Worm (Caenorhabditis elegans) whole organism, L1 larva: ENCODE data around the gene F44F4.3.
A peak's percentile ranks its signal among the peaks of the same experiment; 100 is the strongest.
"Not testable (repeated sequence)": the region's sequence is repeated elsewhere in the genome, so short reads cannot be mapped to it uniquely, and the experiment has no call there.

Experiments used
- C04F5.9 ChIP-seq: sonication (generic microtip); optimal IDR thresholded peaks from 2 replicates; lab custom pipeline; 2016; ENCODE audit warnings: missing genetic modification characterization, missing compliant biosample characterization
- C16A3.4 ChIP-seq: fragments of 150-350 bp; optimal IDR thresholded peaks from 2 replicates; lab custom pipeline; 2014; ENCODE audit warnings: missing biosample characterization, missing genetic modification characterization
- C34B4.2 ChIP-seq: sonication (generic microtip); optimal IDR thresholded peaks from 2 replicates; lab custom pipeline; 2017; ENCODE audit warnings: mild to moderate bottlenecking, missing genetic modification characterization, missing compliant biosample characterization
- F16B12.6 ChIP-seq: fragments of 150-350 bp; optimal IDR thresholded peaks from 2 replicates; lab custom pipeline; 2014; ENCODE audit warnings: missing biosample characterization, missing genetic modification characterization
- aha-1 ChIP-seq: fragments of 150-350 bp; optimal IDR thresholded peaks from 2 replicates; lab custom pipeline; 2014; ENCODE audit warnings: missing biosample characterization, missing genetic modification characterization
- alr-1 ChIP-seq: fragments of 200-800 bp; sonication (Bioruptor generic); optimal IDR thresholded peaks from 2 replicates; lab custom pipeline; 2018; ENCODE audit warnings: borderline replicate concordance, mild to moderate bottlenecking, missing genetic modification characterization, missing compliant biosample characterization
- blmp-1 ChIP-seq: fragments of 150-350 bp; optimal IDR thresholded peaks from 2 replicates; lab custom pipeline; 2014; ENCODE audit warnings: missing biosample characterization, missing genetic modification characterization
- ceh-88 ChIP-seq: fragments of 200-800 bp; sonication (Bioruptor generic); IDR thresholded peaks from 2 replicates; pipeline ENCODE4 v1.3.6; 2022; ENCODE audit warnings: missing genetic modification characterization, missing compliant biosample characterization
- dpl-1 ChIP-seq, 3 experiments: fragments of 150-350 bp in 2 of 3; sonication (generic microtip) in 1 of 3; optimal IDR thresholded peaks; 2 replicates each; lab custom pipeline; 2014 to 2017; ENCODE audit warnings: missing biosample characterization in 3 of 3, missing genetic modification characterization in 3 of 3, missing genetic modification reagents in 3 of 3
- efl-1 ChIP-seq, 4 experiments: fragments of 150-350 bp; optimal IDR thresholded peaks in 3 of 4; peaks in 1 of 4; 1 replicate in 1 of 4; 2 replicates in 3 of 4; lab custom pipeline; 2014; ENCODE audit warnings: missing biosample characterization in 2 of 4, missing genetic modification characterization in 2 of 4, missing genetic modification reagents in 2 of 4
- egl-27 ChIP-seq, 2 experiments: fragments of 150-350 bp in 1 of 2; sonication (generic microtip); optimal IDR thresholded peaks; 3 replicates each; lab custom pipeline; 2017 to 2018; ENCODE audit warnings: missing biosample characterization in 2 of 2, missing genetic modification characterization in 2 of 2, missing genetic modification reagents in 2 of 2
- elt-3 ChIP-seq, 6 experiments: fragments of 150-350 bp in 1 of 6; sonication (generic microtip); optimal IDR thresholded peaks; 2 replicates each; lab custom pipeline; 2017 to 2018; ENCODE audit warnings: missing biosample characterization in 6 of 6, missing genetic modification characterization in 6 of 6, inconsistent platforms in 1 of 6
- ets-5 ChIP-seq: fragments of 200-800 bp; sonication (Bioruptor generic); IDR thresholded peaks from 2 replicates; pipeline ENCODE4 v1.3.6; 2022; ENCODE audit warnings: missing genetic modification characterization, missing compliant biosample characterization
- fkh-8 ChIP-seq: sonication (generic microtip); optimal IDR thresholded peaks from 2 replicates; lab custom pipeline; 2016; ENCODE audit warnings: mild to moderate bottlenecking, missing genetic modification characterization, missing compliant biosample characterization
- fos-1 ChIP-seq: fragments of 150-350 bp; optimal IDR thresholded peaks from 2 replicates; lab custom pipeline; 2014; ENCODE audit warnings: missing biosample characterization, missing genetic modification characterization
- hlh-17 ChIP-seq: fragments of 200-800 bp; sonication (Bioruptor generic); optimal IDR thresholded peaks from 2 replicates; lab custom pipeline; 2018; ENCODE audit warnings: missing genetic modification characterization, mild to moderate bottlenecking, missing compliant biosample characterization, moderate library complexity, borderline replicate concordance
- jun-1 ChIP-seq: fragments of 150-350 bp; optimal IDR thresholded peaks from 2 replicates; lab custom pipeline; 2014; ENCODE audit warnings: missing biosample characterization, missing genetic modification reagents, missing genetic modification characterization
- lin-14 ChIP-seq: fragments of 200-800 bp; sonication (Bioruptor generic); optimal IDR thresholded peaks from 2 replicates; lab custom pipeline; 2018; ENCODE audit warnings: mild to moderate bottlenecking, missing genetic modification characterization, moderate library complexity, missing compliant biosample characterization
- lin-35 ChIP-seq, 2 experiments: fragments of 150-350 bp; optimal IDR thresholded peaks; 2 replicates each; lab custom pipeline; 2014; ENCODE audit warnings: missing biosample characterization in 2 of 2, missing genetic modification characterization in 2 of 2, missing genetic modification reagents in 2 of 2
- lir-3 ChIP-seq: sonication (generic microtip); optimal IDR thresholded peaks from 2 replicates; lab custom pipeline; 2016; ENCODE audit warnings: mild to moderate bottlenecking, missing genetic modification characterization, moderate library complexity, missing compliant biosample characterization; ENCODE audit not compliant: poor library complexity
- lsy-2 ChIP-seq, 2 experiments: fragments of 150-350 bp; optimal IDR thresholded peaks; 2 replicates each; lab custom pipeline; 2014; ENCODE audit warnings: missing biosample characterization in 2 of 2, missing genetic modification characterization in 2 of 2
- mab-9 ChIP-seq: fragments of 200-800 bp; sonication (Bioruptor generic); IDR thresholded peaks from 2 replicates; pipeline ENCODE4 v1.3.6; 2022; ENCODE audit warnings: missing genetic modification reagents, missing genetic modification characterization, missing compliant biosample characterization
- mdl-1 ChIP-seq, 2 experiments: fragments of 150-350 bp; optimal IDR thresholded peaks; 2 replicates each; lab custom pipeline; 2014 to 2017; ENCODE audit warnings: missing biosample characterization in 2 of 2, missing genetic modification characterization in 2 of 2, inconsistent platforms in 1 of 2
- mef-2 ChIP-seq: fragments of 150-350 bp; optimal IDR thresholded peaks from 2 replicates; lab custom pipeline; 2014; ENCODE audit warnings: missing biosample characterization, missing genetic modification characterization
- nhr-20 ChIP-seq: sonication (generic microtip); optimal IDR thresholded peaks from 2 replicates; lab custom pipeline; 2016; ENCODE audit warnings: mild to moderate bottlenecking, missing genetic modification characterization, missing compliant biosample characterization
- nhr-28 ChIP-seq: fragments of 150-350 bp; optimal IDR thresholded peaks from 2 replicates; lab custom pipeline; 2014; ENCODE audit warnings: missing biosample characterization, missing genetic modification characterization
- nhr-47 ChIP-seq: sonication (generic microtip); optimal IDR thresholded peaks from 2 replicates; lab custom pipeline; 2016; ENCODE audit warnings: mild to moderate bottlenecking, missing genetic modification characterization, moderate library complexity, missing compliant biosample characterization
- nhr-76 ChIP-seq: sonication (generic microtip); optimal IDR thresholded peaks from 2 replicates; lab custom pipeline; 2017; ENCODE audit warnings: missing biosample characterization, missing genetic modification characterization
- nhr-90 ChIP-seq: sonication (generic microtip); optimal IDR thresholded peaks from 2 replicates; lab custom pipeline; 2016; ENCODE audit warnings: mild to moderate bottlenecking, missing genetic modification characterization, missing compliant biosample characterization; ENCODE audit not compliant: poor library complexity
- pax-3 ChIP-seq: fragments of 200-800 bp; sonication (Bioruptor generic); optimal IDR thresholded peaks from 2 replicates; lab custom pipeline; 2018; ENCODE audit warnings: mild to moderate bottlenecking, missing genetic modification characterization, moderate library complexity, missing compliant biosample characterization
- rnt-1 ChIP-seq: sonication (generic microtip); optimal IDR thresholded peaks from 2 replicates; lab custom pipeline; 2016; ENCODE audit warnings: mild to moderate bottlenecking, missing genetic modification characterization, moderate library complexity, missing compliant biosample characterization
- snpc-4 ChIP-seq: fragments of 150-350 bp; optimal IDR thresholded peaks from 2 replicates; lab custom pipeline; 2014; ENCODE audit warnings: missing biosample characterization, missing genetic modification characterization
- tbx-2 ChIP-seq: sonication (generic microtip); optimal IDR thresholded peaks from 2 replicates; lab custom pipeline; 2016; ENCODE audit warnings: missing genetic modification characterization, missing compliant biosample characterization
- unc-130 ChIP-seq: fragments of 150-350 bp; optimal IDR thresholded peaks from 2 replicates; lab custom pipeline; 2017; ENCODE audit warnings: missing biosample characterization, missing genetic modification characterization, inconsistent platforms
- unc-62 ChIP-seq: fragments of 150-350 bp; optimal IDR thresholded peaks from 2 replicates; lab custom pipeline; 2014; ENCODE audit warnings: missing biosample characterization, missing genetic modification reagents, missing genetic modification characterization
- unc-86 ChIP-seq: sonication (generic microtip); optimal IDR thresholded peaks from 2 replicates; lab custom pipeline; 2016; ENCODE audit warnings: missing genetic modification characterization, missing compliant biosample characterization
- unc-98 ChIP-seq: fragments of 200-800 bp; sonication (Bioruptor generic); IDR thresholded peaks from 2 replicates; pipeline ENCODE4 v1.3.6; 2022; ENCODE audit warnings: missing genetic modification characterization, missing compliant biosample characterization
- vab-15 ChIP-seq: sonication (generic microtip); optimal IDR thresholded peaks from 2 replicates; lab custom pipeline; 2017; ENCODE audit warnings: missing genotype, mild to moderate bottlenecking, missing genetic modification characterization, missing compliant biosample characterization
- zip-4 ChIP-seq: fragments of 200-800 bp; sonication (Bioruptor generic); optimal IDR thresholded peaks from 2 replicates; lab custom pipeline; 2018; ENCODE audit warnings: mild to moderate bottlenecking, missing genetic modification characterization, moderate library complexity, missing compliant biosample characterization

Gene F44F4.3

DNA sequence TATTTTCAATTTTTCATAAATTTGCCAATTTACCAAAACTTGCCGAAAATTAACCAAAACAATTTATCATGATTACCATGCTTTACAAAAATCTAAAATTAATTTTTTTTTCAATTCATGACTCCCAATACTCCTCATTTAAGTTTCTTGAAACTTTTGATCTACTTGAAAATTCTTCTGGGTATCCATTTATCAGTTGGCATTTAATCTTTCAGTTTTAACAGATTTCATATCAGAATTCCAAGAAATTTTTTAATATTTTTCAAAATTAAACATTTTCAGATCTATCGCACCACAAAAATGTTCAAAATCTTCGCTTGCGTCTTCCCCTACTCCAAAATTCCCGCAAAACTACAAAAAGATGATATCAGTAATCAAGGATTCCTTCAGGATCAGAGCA is 38.2 kb upstream of the F44F4.3 start, which contains the start of gene Y19D2B.2:
Gene Y19D2B.2 (plus strand): TSS at position 301 of the 400 bp plus-strand sequence.
- TF ChIP-seq fkh-8 (no peak), egl-27 (tag; optimal IDR thresholded peaks at IDR 0.05; lab: Kevin White, UChicago) (no peak), lin-35 (GFP tag; optimal IDR thresholded peaks at IDR 0.05; lab: Kevin White, UChicago) (no peak), hlh-17 (no peak), nhr-76 (tag; lab: Kevin White, UChicago) (no peak), mdl-1 (tag; optimal IDR thresholded peaks at IDR 0.05; lab: Kevin White, UChicago) (no peak), ets-5 (GFP tag; lab: Robert Waterston, UW) (no peak), alr-1 (tag; lab: Kevin White, UChicago) (no peak), vab-15 (no peak)

DNA sequence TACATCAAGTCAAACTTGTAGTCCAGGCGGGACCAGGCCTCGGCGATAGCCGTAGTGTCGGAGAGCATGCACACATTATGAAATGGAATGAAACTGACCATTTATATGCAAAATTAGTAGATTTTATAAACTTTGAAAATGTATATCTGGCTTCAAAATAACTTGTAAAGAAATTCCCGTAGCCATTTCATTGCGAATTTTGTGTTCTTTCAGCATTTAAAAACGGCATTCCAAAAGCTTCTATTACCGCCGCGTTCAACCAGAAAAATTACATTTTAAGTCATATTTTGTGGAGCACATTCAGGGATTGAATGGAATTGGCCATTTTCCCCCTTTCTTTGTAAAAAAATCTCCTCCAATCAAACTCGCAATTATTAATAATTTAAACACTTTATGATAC is 37.2 kb upstream of the F44F4.3 start, which contains the start of gene Y19D2B.1:
Gene Y19D2B.1 (minus strand): TSS at position 101 of the 400 bp plus-strand sequence.
- not testable (repeated sequence) for TF ChIP-seq fos-1 (tag; lab: Kevin White, UChicago); mdl-1 (tag; optimal IDR thresholded peaks at IDR 0.05; lab: Kevin White, UChicago); elt-3 (tag; optimal IDR thresholded peaks at IDR 0.05; lab: Kevin White, UChicago)
- TF ChIP-seq, all 84 proteins: peak for 0; not testable (repeated sequence) for 84

DNA sequence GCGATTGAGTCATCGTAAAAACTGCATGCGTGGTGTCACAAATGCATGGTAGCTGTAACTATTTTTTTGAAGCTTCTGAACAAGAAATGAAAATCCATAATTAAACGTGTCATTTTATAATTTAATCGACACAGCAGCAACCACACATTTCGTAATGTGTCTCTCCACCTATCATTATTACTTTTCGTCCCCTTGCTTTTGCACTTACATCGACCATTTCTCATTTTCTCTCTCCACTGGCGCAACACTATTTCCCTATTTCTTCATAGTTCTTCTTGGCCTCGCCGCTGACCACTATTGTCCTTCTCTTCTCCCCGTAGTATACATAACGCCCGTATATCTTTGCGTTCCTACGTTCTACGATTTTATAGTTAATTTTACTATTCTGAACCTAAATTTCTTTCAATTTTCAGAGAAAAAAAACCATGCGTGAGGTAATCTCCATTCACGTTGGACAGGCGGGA is 32.6 kb upstream of the F44F4.3 start, which contains the start of gene tba-4:
Gene tba-4 (plus strand): TSS at position 414 of the 464 bp plus-strand sequence.
- no peak for TF ChIP-seq tbx-2 (tag; lab: Kevin White, UChicago)
- no peak for TF ChIP-seq C04F5.9 (tag; lab: Kevin White, UChicago)
- no peak for TF ChIP-seq efl-1 (optimal IDR thresholded peaks at IDR 0.05; lab: Kevin White, UChicago)
- peak in 1 of 2 experiments; percentile 61 for TF ChIP-seq efl-1 (GFP tag; optimal IDR thresholded peaks at IDR 0.05 in 1 of 2; lab: Kevin White, UChicago)
- no peak for TF ChIP-seq C34B4.2 (tag; lab: Kevin White, UChicago)
- TF ChIP-seq lir-3 (tag; lab: Kevin White, UChicago), result no peak
- no peak for TF ChIP-seq nhr-47
- TF ChIP-seq nhr-90 (tag; lab: Kevin White, UChicago), result no peak
- TF ChIP-seq lin-14 (GFP tag; lab: Kevin White, UChicago), result peak; percentile 32
- TF ChIP-seq aha-1, result no peak
- no peak for TF ChIP-seq vab-15
- TF ChIP-seq F16B12.6 (tag; lab: Kevin White, UChicago), result no peak
- TF ChIP-seq lsy-2 (tag; optimal IDR thresholded peaks at IDR 0.05; lab: Kevin White, UChicago), result no peak
- TF ChIP-seq hlh-17, result no peak
- no peak for TF ChIP-seq mdl-1 (tag; optimal IDR thresholded peaks at IDR 0.05; lab: Kevin White, UChicago)
- no peak for TF ChIP-seq unc-98
- TF ChIP-seq mab-9 (GFP tag; lab: Robert Waterston, UW), result no peak
- no peak for TF ChIP-seq rnt-1 (tag; lab: Kevin White, UChicago)
- no peak for TF ChIP-seq nhr-28 (tag; lab: Kevin White, UChicago)
- no peak for TF ChIP-seq pax-3 (tag; lab: Kevin White, UChicago)
- TF ChIP-seq blmp-1, result peak; percentile 35
- no peak for TF ChIP-seq snpc-4 (tag; lab: Kevin White, UChicago)
- TF ChIP-seq unc-62, result no peak

DNA sequence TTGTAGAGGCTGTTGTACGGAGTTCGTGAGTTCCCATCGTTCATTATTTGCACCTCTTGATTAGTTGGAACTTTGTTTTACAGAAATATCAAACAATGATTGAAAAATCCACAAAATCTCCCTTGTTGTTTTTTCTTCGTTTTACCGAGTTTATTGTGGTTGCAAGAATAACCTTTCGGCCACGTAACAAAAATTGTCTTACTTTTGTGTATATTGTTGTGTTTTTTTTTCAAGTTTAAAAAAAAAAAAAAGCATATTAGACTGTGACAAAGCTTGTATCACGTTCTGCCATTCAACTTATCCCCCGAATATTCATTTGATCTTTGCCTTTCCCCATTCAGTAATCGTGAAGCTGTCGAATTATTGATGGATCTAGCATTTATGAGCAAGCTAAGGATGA is 31.5 kb upstream of the F44F4.3 start, which contains the start of gene F44F4.10:
Gene F44F4.10 (minus strand): TSS at position 101 of the 400 bp plus-strand sequence.
- TF ChIP-seq C16A3.4 (tag; lab: Kevin White, UChicago) (no peak), unc-130 (tag; lab: Kevin White, UChicago) (no peak), zip-4 (GFP tag; lab: Kevin White, UChicago) (no peak), mef-2 (tag; lab: Kevin White, UChicago) (no peak), snpc-4 (tag; lab: Kevin White, UChicago) (no peak), dpl-1 (GFP tag; optimal IDR thresholded peaks at IDR 0.05; lab: Kevin White, UChicago) (no peak), unc-86 (tag; lab: Kevin White, UChicago) (no peak), F16B12.6 (tag; lab: Kevin White, UChicago) (no peak), nhr-20 (no peak), jun-1 (tag; lab: Kevin White, UChicago) (no peak), pax-3 (tag; lab: Kevin White, UChicago) (no peak), ceh-88 (no peak)
- TF ChIP-seq, all 84 proteins: peak for 0
